Worm (Caenorhabditis elegans): ENCODE measurements around the gene R10D12.8.

DNA sequence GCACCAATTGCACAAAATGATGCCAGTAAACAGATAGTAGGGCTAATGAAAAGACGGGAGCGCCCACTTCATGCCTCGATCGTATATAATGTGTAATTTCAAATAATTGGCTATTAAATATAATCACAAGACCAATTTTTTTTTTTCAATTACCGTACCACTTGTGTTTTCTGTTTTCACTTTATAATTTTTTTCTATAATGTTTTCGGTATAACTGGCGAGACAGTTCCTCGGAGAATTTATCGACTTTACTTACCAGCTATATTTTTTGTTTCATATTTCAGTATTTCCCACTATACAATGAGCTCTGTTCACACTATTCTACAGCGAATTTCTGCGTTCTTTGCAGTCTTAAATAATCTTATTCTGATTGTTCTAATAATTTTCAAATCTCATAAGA, 36.9 kb downstream of the R10D12.8 start, which contains the start of gene str-252:
- TF ChIP-seq K02D7.2 (tag; optimal IDR thresholded peaks at IDR 0.05) (no peak), pros-1 (tag; optimal IDR thresholded peaks at IDR 0.05) (no peak), ceh-14 (tag; optimal IDR thresholded peaks at IDR 0.05) (no peak), lin-11 (tag; optimal IDR thresholded peaks at IDR 0.05) (no peak), ceh-22 (tag; optimal IDR thresholded peaks at IDR 0.05) (no peak), rnt-1 (tag; optimal IDR thresholded peaks at IDR 0.05) (no peak), ceh-31 (tag; optimal IDR thresholded peaks at IDR 0.05) (no peak), gmeb-2 (tag; optimal IDR thresholded peaks at IDR 0.05) (no peak), ceh-18 (tag; optimal IDR thresholded peaks at IDR 0.05) (no peak), dmd-4 (tag; optimal IDR thresholded peaks at IDR 0.05; ENCODE audit: borderline replicate concordance) (no peak), sox-4 (tag; optimal IDR thresholded peaks at IDR 0.05) (no peak), hlh-8 (tag; optimal IDR thresholded peaks at IDR 0.05) (no peak), ama-1 (optimal IDR thresholded peaks at IDR 0.05) (no peak)
